Worm (Caenorhabditis elegans) whole organism, young adult: Measurements from ENCODE around the gene F18E9.7.

ENCODE experiments used
- Y53F4B.3 ChIP-seq: fragments of 200-800 bp; sonication (Bioruptor generic); IDR thresholded peaks from 2 replicates; pipeline ENCODE4 v1.3.6; 2022; ENCODE audit warnings: missing genetic modification reagents, missing genetic modification characterization, missing compliant biosample characterization
- mxl-1 ChIP-seq: sonication (generic microtip); optimal IDR thresholded peaks from 2 replicates; lab custom pipeline; 2016; ENCODE audit warnings: missing genetic modification characterization, missing compliant biosample characterization

- TF ChIP-seq mxl-1 (no peak), Y53F4B.3 (GFP tag; lab: Robert Waterston, UW) (no peak)
These were observed 43.5 kb downstream of the F18E9.7 start for ce11 chrX:8554029-8554428.
